Fruit fly (Drosophila melanogaster) whole organism, embryonic: ENCODE results near the gene CG13127.

Experiments
- Abd-B ChIP-seq: fragments of 200-800 bp; sonication (Bioruptor generic); optimal IDR thresholded peaks from 2 replicates; lab custom pipeline; 2018; ENCODE audit warnings: missing biosample characterization, mild to moderate bottlenecking, missing genetic modification characterization, moderate library complexity
- Atf-2 ChIP-seq: fragments of 200-800 bp; sonication (Bioruptor generic); optimal IDR thresholded peaks from 2 replicates; lab custom pipeline; 2016; ENCODE audit warnings: missing biosample characterization, missing genetic modification characterization
- CG10147 ChIP-seq: fragments of 200-800 bp; sonication (Bioruptor generic); optimal IDR thresholded peaks from 2 replicates; lab custom pipeline; 2019; ENCODE audit warnings: missing biosample characterization, mild to moderate bottlenecking, missing genetic modification characterization, moderate library complexity
- CG10543 ChIP-seq: fragments of 200-800 bp; sonication (Bioruptor generic); optimal IDR thresholded peaks from 3 replicates; lab custom pipeline; 2017; ENCODE audit warnings: missing biosample characterization, mild to moderate bottlenecking, missing genetic modification characterization, moderate library complexity
- CG12104 ChIP-seq: fragments of 200-800 bp; sonication (Bioruptor generic); optimal IDR thresholded peaks from 3 replicates; lab custom pipeline; 2016; ENCODE audit warnings: missing biosample characterization, missing genetic modification characterization
- CG12219 ChIP-seq: fragments of 200-800 bp; sonication (Bioruptor generic); optimal IDR thresholded peaks from 3 replicates; lab custom pipeline; 2018; ENCODE audit warnings: missing biosample characterization, mild to moderate bottlenecking, missing genetic modification characterization
- CG1233 ChIP-seq: fragments of 200-800 bp; sonication (Bioruptor generic); optimal IDR thresholded peaks from 4 replicates; lab custom pipeline; 2018; ENCODE audit warnings: missing biosample characterization, mild to moderate bottlenecking, missing genetic modification characterization
- CG14710 ChIP-seq: fragments of 200-800 bp; sonication (Bioruptor generic); optimal IDR thresholded peaks from 3 replicates; lab custom pipeline; 2019; ENCODE audit warnings: missing biosample characterization, mild to moderate bottlenecking, missing genetic modification characterization, moderate library complexity
- CG16779 ChIP-seq: fragments of 200-800 bp; sonication (Bioruptor generic); IDR thresholded peaks from 2 replicates; pipeline ENCODE4 v1.3.6; 2022; ENCODE audit warnings: missing biosample characterization, missing genetic modification characterization
- CG17186 ChIP-seq: fragments of 200-800 bp; sonication (Bioruptor generic); optimal IDR thresholded peaks from 3 replicates; lab custom pipeline; 2017; ENCODE audit warnings: missing biosample characterization, missing genetic modification reagents, missing genetic modification characterization
- CG17361 ChIP-seq: fragments of 200-800 bp; sonication (Bioruptor generic); IDR thresholded peaks from 3 replicates; pipeline ENCODE4 v1.3.6; 2022; ENCODE audit warnings: missing biosample characterization, missing genetic modification characterization
- CG17568 ChIP-seq: fragments of 200-800 bp; sonication (Bioruptor generic); optimal IDR thresholded peaks from 2 replicates; lab custom pipeline; 2018; ENCODE audit warnings: missing biosample characterization, mild to moderate bottlenecking, missing genetic modification characterization, moderate library complexity
- CG1832 ChIP-seq: fragments of 200-800 bp; sonication (Bioruptor generic); optimal IDR thresholded peaks from 2 replicates; lab custom pipeline; 2017; ENCODE audit warnings: missing biosample characterization, mild to moderate bottlenecking, missing genetic modification characterization, inconsistent platforms
- CG30431 ChIP-seq: fragments of 200-800 bp; sonication (Bioruptor generic); optimal IDR thresholded peaks from 2 replicates; lab custom pipeline; 2017; ENCODE audit warnings: missing biosample characterization, missing genetic modification characterization
- CG32532 ChIP-seq: fragments of 200-800 bp; sonication (Bioruptor generic); IDR thresholded peaks from 2 replicates; pipeline ENCODE4 v1.3.6; 2022; ENCODE audit warnings: missing biosample characterization, missing genetic modification characterization
- CG34224 ChIP-seq: fragments of 200-800 bp; sonication (Bioruptor generic); IDR thresholded peaks from 3 replicates; pipeline ENCODE4 v1.3.6; 2022; ENCODE audit warnings: missing biosample characterization, missing genetic modification characterization; ENCODE audit not compliant: partially characterized antibody
- CG34376 ChIP-seq: fragments of 200-800 bp; sonication (Bioruptor generic); optimal IDR thresholded peaks from 2 replicates; lab custom pipeline; 2018; ENCODE audit warnings: missing biosample characterization, mild to moderate bottlenecking, missing genetic modification characterization
- CG4424 ChIP-seq: fragments of 200-800 bp; sonication (Bioruptor generic); optimal IDR thresholded peaks from 3 replicates; lab custom pipeline; 2016; ENCODE audit warnings: missing biosample characterization, missing genetic modification characterization
- CG7987 ChIP-seq: fragments of 200-800 bp; sonication (Bioruptor generic); optimal IDR thresholded peaks from 2 replicates; lab custom pipeline; 2018; ENCODE audit warnings: missing biosample characterization, mild to moderate bottlenecking, missing genetic modification characterization, moderate library complexity
- CG9437 ChIP-seq: fragments of 200-800 bp; sonication (Bioruptor generic); optimal IDR thresholded peaks from 2 replicates; lab custom pipeline; 2018; ENCODE audit warnings: missing biosample characterization, mild to moderate bottlenecking, missing genetic modification characterization
- CG9876 ChIP-seq: fragments of 200-800 bp; sonication (Bioruptor generic); optimal IDR thresholded peaks from 2 replicates; lab custom pipeline; 2016; ENCODE audit warnings: missing biosample characterization, missing genetic modification characterization
- CG9932 ChIP-seq: fragments of 200-800 bp; sonication (Bioruptor generic); IDR thresholded peaks from 2 replicates; pipeline ENCODE4 v1.3.6; 2022; ENCODE audit warnings: missing biosample characterization, missing genetic modification characterization
- Doc2 ChIP-seq: fragments of 200-800 bp; sonication (Bioruptor generic); IDR thresholded peaks from 2 replicates; pipeline ENCODE4 v1.3.6; 2022; ENCODE audit warnings: missing biosample characterization, missing genetic modification characterization
- Dp ChIP-seq: fragments of 200-800 bp; sonication (Bioruptor generic); optimal IDR thresholded peaks from 2 replicates; lab custom pipeline; 2018; ENCODE audit warnings: missing biosample characterization, mild to moderate bottlenecking, missing genetic modification characterization, moderate library complexity
- ERR ChIP-seq: fragments of 200-800 bp; sonication (Bioruptor generic); optimal IDR thresholded peaks from 2 replicates; lab custom pipeline; 2016; ENCODE audit warnings: missing biosample characterization, missing genetic modification characterization
- Eip74EF ChIP-seq, 2 experiments: fragments of 200-800 bp in 1 of 2; fragments of >200 bp in 1 of 2; sonication (Bioruptor generic) in 1 of 2; optimal IDR thresholded peaks; 2 replicates each; lab custom pipeline; 2017 to 2019; ENCODE audit warnings: missing biosample characterization in 2 of 2, missing genetic modification characterization in 2 of 2, mild to moderate bottlenecking in 1 of 2, moderate library complexity in 1 of 2
- HLH4C ChIP-seq: fragments of 200-800 bp; sonication (Bioruptor generic); IDR thresholded peaks from 3 replicates; pipeline ENCODE4 v1.3.6; 2022; ENCODE audit warnings: missing biosample characterization, missing genetic modification characterization; ENCODE audit not compliant: partially characterized antibody
- HmgZ ChIP-seq: fragments of 200-800 bp; sonication (Bioruptor generic); optimal IDR thresholded peaks from 2 replicates; lab custom pipeline; 2018; ENCODE audit warnings: missing biosample characterization, mild to moderate bottlenecking, missing genetic modification characterization
- Hr51 ChIP-seq, 2 experiments: fragments of 200-800 bp; sonication (Bioruptor generic); optimal IDR thresholded peaks; 2 replicates in 1 of 2; 3 replicates in 1 of 2; lab custom pipeline; 2016 to 2018; ENCODE audit warnings: missing biosample characterization in 2 of 2, missing genetic modification characterization in 2 of 2, mild to moderate bottlenecking in 1 of 2, moderate library complexity in 1 of 2
- Hsf ChIP-seq: fragments of 200-800 bp; sonication (Bioruptor generic); optimal IDR thresholded peaks from 3 replicates; lab custom pipeline; 2016; ENCODE audit warnings: missing biosample characterization, missing genetic modification characterization
- Rx ChIP-seq: fragments of 200-800 bp; sonication (Bioruptor generic); IDR thresholded peaks from 2 replicates; pipeline ENCODE4 v1.3.6; 2022; ENCODE audit warnings: missing biosample characterization, missing genetic modification characterization
- Six4 ChIP-seq: fragments of 200-800 bp; sonication (Bioruptor generic); optimal IDR thresholded peaks from 2 replicates; lab custom pipeline; 2016; ENCODE audit warnings: missing biosample characterization, missing genetic modification characterization
- Sry-β ChIP-seq: fragments of 200-800 bp; sonication (Bioruptor generic); optimal IDR thresholded peaks from 2 replicates; lab custom pipeline; 2018; ENCODE audit warnings: missing biosample characterization, mild to moderate bottlenecking, missing genetic modification characterization, moderate library complexity
- al ChIP-seq: fragments of 200-800 bp; sonication (Bioruptor generic); IDR thresholded peaks from 2 replicates; pipeline ENCODE4 v1.3.6; 2022; ENCODE audit warnings: missing biosample characterization, missing genetic modification characterization
- ara ChIP-seq: fragments of 200-800 bp; sonication (Bioruptor generic); IDR thresholded peaks from 2 replicates; pipeline ENCODE4 v1.3.6; 2022; ENCODE audit warnings: missing biosample characterization, missing genetic modification characterization
- ase ChIP-seq: fragments of 200-800 bp; sonication (Bioruptor generic); IDR thresholded peaks from 3 replicates; pipeline ENCODE4 v1.3.6; 2022; ENCODE audit warnings: missing biosample characterization, missing genetic modification characterization
- bigmax ChIP-seq: fragments of 200-800 bp; sonication (Bioruptor generic); optimal IDR thresholded peaks from 2 replicates; lab custom pipeline; 2018; ENCODE audit warnings: missing biosample characterization, mild to moderate bottlenecking, missing genetic modification characterization
- crc ChIP-seq: fragments of 200-800 bp; sonication (Bioruptor generic); optimal IDR thresholded peaks from 2 replicates; lab custom pipeline; 2016; ENCODE audit warnings: missing biosample characterization, missing genetic modification characterization
- crol ChIP-seq: fragments of 200-800 bp; sonication (Bioruptor generic); IDR thresholded peaks from 2 replicates; pipeline ENCODE4 v1.3.6; 2022; ENCODE audit warnings: missing biosample characterization, missing genetic modification characterization
- cwo ChIP-seq: fragments of 200-800 bp; sonication (Bioruptor generic); optimal IDR thresholded peaks from 3 replicates; lab custom pipeline; 2017; ENCODE audit warnings: missing biosample characterization, missing genetic modification characterization, mild to moderate bottlenecking, moderate library complexity, missing genetic modification reagents
- ewg ChIP-seq: fragments of 200-800 bp; sonication (Bioruptor generic); optimal IDR thresholded peaks from 3 replicates; lab custom pipeline; 2017; ENCODE audit warnings: mild to moderate bottlenecking, missing biosample characterization, missing genetic modification reagents, missing genetic modification characterization
- mld ChIP-seq: fragments of 200-800 bp; sonication (Bioruptor generic); IDR thresholded peaks from 3 replicates; pipeline ENCODE4 v1.3.6; 2022; ENCODE audit warnings: missing biosample characterization, missing genetic modification characterization; ENCODE audit not compliant: partially characterized antibody
- nau ChIP-seq: fragments of 200-800 bp; sonication (Bioruptor generic); optimal IDR thresholded peaks from 3 replicates; lab custom pipeline; 2017; ENCODE audit warnings: missing biosample characterization, mild to moderate bottlenecking, missing genetic modification characterization, missing genetic modification reagents
- org-1 ChIP-seq: fragments of 200-800 bp; sonication (Bioruptor generic); optimal IDR thresholded peaks from 2 replicates; lab custom pipeline; 2017; ENCODE audit warnings: missing biosample characterization, missing genetic modification characterization
- pita ChIP-seq: fragments of 200-800 bp; sonication (Bioruptor generic); optimal IDR thresholded peaks from 2 replicates; lab custom pipeline; 2017; ENCODE audit warnings: missing biosample characterization, mild to moderate bottlenecking, missing genetic modification characterization
- sc ChIP-seq, 3 experiments: fragments of >200 bp in 2 of 3; fragments of 200-800 bp in 1 of 3; sonication (Bioruptor generic) in 1 of 3; optimal IDR thresholded peaks; 2 replicates in 2 of 3; 3 replicates in 1 of 3; lab custom pipeline; 2017; ENCODE audit warnings: mild to moderate bottlenecking in 1 of 3, missing biosample characterization in 1 of 3, missing genetic modification characterization in 1 of 3, missing genetic modification reagents in 1 of 3
- zf30C ChIP-seq: fragments of 200-800 bp; sonication (Bioruptor generic); optimal IDR thresholded peaks from 3 replicates; lab custom pipeline; 2018; ENCODE audit warnings: missing biosample characterization, mild to moderate bottlenecking, missing genetic modification characterization
- zfh1 ChIP-seq: fragments of 200-800 bp; sonication (Bioruptor generic); IDR thresholded peaks from 3 replicates; pipeline ENCODE4 v1.3.6; 2022; ENCODE audit warnings: missing biosample characterization, missing genetic modification characterization

CG13127 gene

dm6 chr2L:9984078-9984772, 42.3 kb upstream of the CG13127 start, which contains the start of gene bib (continued):
- TF ChIP-seq crol (no peak), Doc2 (GFP tag; lab: Robert Waterston, UW) (no peak), mld (GFP tag; lab: Robert Waterston, UW) (no peak), HmgZ (tag; lab: Kevin White, UChicago) (peak; percentile 27), Hsf (GFP tag; lab: Kevin White, UChicago) (peak; percentile 69), Dp (GFP tag; lab: Kevin White, UChicago) (no peak), CG7987 (GFP tag; lab: Kevin White, UChicago) (no peak), CG1832 (GFP tag; lab: Kevin White, UChicago) (no peak), CG9932 (GFP tag; lab: Robert Waterston, UW) (no peak), CG12219 (GFP tag; lab: Kevin White, UChicago) (peak; percentile 65), Hr51 (GFP tag; optimal IDR thresholded peaks at IDR 0.05; lab: Kevin White, UChicago) (peak; percentile 54 to 81), ewg (peak; percentile 68), zf30C (GFP tag; lab: Kevin White, UChicago) (peak; percentile 99), nau (GFP tag; lab: Kevin White, UChicago) (peak; percentile 76), CG17186 (peak; percentile 41), Rx (GFP tag; lab: Robert Waterston, UW) (no peak), CG17361 (GFP tag; lab: Robert Waterston, UW) (peak; percentile 95), CG32532 (peak; percentile 66; the same call in 1 of the 2 replicates), CG30431 (GFP tag; lab: Kevin White, UChicago) (peak; percentile 82), HLH4C (GFP tag; lab: Robert Waterston, UW) (no peak), CG16779 (GFP tag; lab: Robert Waterston, UW) (0 out of 2 replicates have a peak, but pooled peaks have one; percentile 42), pita (no peak), zfh1 (GFP tag; lab: Robert Waterston, UW) (peak; percentile 69; the same call in 2 of the 3 replicates), CG34224 (GFP tag; lab: Robert Waterston, UW) (no peak), Abd-B (peak; percentile 76), Six4 (peak; percentile 81), ase (GFP tag; lab: Robert Waterston, UW) (0 out of 3 replicates have a peak, but pooled peaks have one; percentile 61), CG9437 (GFP tag; lab: Kevin White, UChicago) (peak; percentile 80), ara (GFP tag; lab: Robert Waterston, UW) (peak; percentile 63), cwo (peak; percentile 80), crc (no peak), CG34376 (peak; percentile 22), bigmax (no peak), CG1233 (GFP tag; lab: Kevin White, UChicago) (peak; percentile 80), Sry-β (GFP tag; lab: Kevin White, UChicago) (peak; percentile 85), CG9876 (GFP tag; lab: Kevin White, UChicago) (no peak), CG10147 (GFP tag; lab: Kevin White, UChicago) (peak; percentile 74), CG4424 (GFP tag; lab: Kevin White, UChicago) (peak; percentile 90), CG17568 (GFP tag; lab: Kevin White, UChicago) (peak; percentile 66), org-1 (GFP tag; lab: Kevin White, UChicago) (peak; percentile 82), Atf-2 (GFP tag; lab: Kevin White, UChicago) (no peak), al (GFP tag; lab: Robert Waterston, UW) (no peak), sc (optimal IDR thresholded peaks at IDR 0.05; lab: Kevin White, UChicago) (no peak), sc (GFP tag; optimal IDR thresholded peaks at IDR 0.05; lab: Kevin White, UChicago) (peak; percentile 86), CG14710 (peak; percentile 94), ERR (GFP tag; lab: Kevin White, UChicago) (no peak), CG10543 (GFP tag; lab: Kevin White, UChicago) (peak; percentile 53), CG12104 (GFP tag; lab: Kevin White, UChicago) (peak; percentile 78), Eip74EF (GFP tag; optimal IDR thresholded peaks at IDR 0.05; lab: Kevin White, UChicago) (peak in 1 of 2 experiments; percentile 81)
